Worm (Caenorhabditis elegans): ENCODE results near the gene C25F9.2.

DNA sequence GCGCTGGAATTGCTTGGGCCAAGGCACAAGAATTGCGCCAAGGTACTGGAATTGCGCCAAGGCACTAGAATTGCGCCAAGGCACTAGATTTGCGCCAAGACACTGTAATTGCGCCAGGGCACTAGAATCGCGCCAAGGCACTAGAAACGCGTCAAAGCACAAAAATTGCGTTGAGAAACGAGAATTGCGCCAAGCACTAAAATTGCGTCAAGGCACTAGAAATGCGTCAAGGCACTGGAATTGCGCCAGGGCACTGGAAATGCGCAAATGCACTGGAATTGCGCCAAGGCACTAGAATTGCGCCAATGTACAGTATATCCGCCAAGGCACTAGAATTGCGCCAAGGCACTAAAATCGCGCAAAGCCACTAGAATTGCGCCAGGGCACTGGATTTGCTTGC lies 49.5 kb upstream of the C25F9.2 start:
- TF ChIP-seq hsf-1 (GFP tag; IDR thresholded peaks at IDR 0.05), result no peak
- no peak for TF ChIP-seq pha-4 (tag; optimal IDR thresholded peaks at IDR 0.05)
- TF ChIP-seq ceh-79 (tag; optimal IDR thresholded peaks at IDR 0.05), result no peak
- TF ChIP-seq fkh-3 (tag; optimal IDR thresholded peaks at IDR 0.05), result no peak
- TF ChIP-seq F57A8.1 (GFP tag; optimal IDR thresholded peaks at IDR 0.05), result no peak
- TF ChIP-seq him-1 (tag; optimal IDR thresholded peaks at IDR 0.05), result no peak
